Fruit fly (Drosophila melanogaster) whole organism, wandering third instar larva: ENCODE measurements around the gene Pex3.

Experiments
- Abd-B ChIP-seq: fragments of >200 bp; optimal IDR thresholded peaks from 2 replicates; lab custom pipeline; 2017; ENCODE audit warnings: missing biosample characterization, missing genetic modification characterization
- CG32264 ChIP-seq: fragments of 200-800 bp; sonication (Bioruptor generic); optimal IDR thresholded peaks from 2 replicates; lab custom pipeline; 2016; ENCODE audit warnings: missing biosample characterization, missing genetic modification characterization
- CG9705 ChIP-seq: fragments of 200-800 bp; sonication (Bioruptor generic); optimal IDR thresholded peaks from 2 replicates; lab custom pipeline; 2018; ENCODE audit warnings: missing biosample characterization, mild to moderate bottlenecking, missing genetic modification characterization
- CrebA ChIP-seq: fragments of 200-800 bp; sonication (Bioruptor generic); optimal IDR thresholded peaks from 2 replicates; lab custom pipeline; 2016; ENCODE audit warnings: missing biosample characterization, mild to moderate bottlenecking, missing genetic modification characterization, borderline replicate concordance
- Dfd ChIP-seq: fragments of >200 bp; optimal IDR thresholded peaks from 2 replicates; lab custom pipeline; 2017; ENCODE audit warnings: missing biosample characterization, missing genetic modification characterization
- Dif ChIP-seq: fragments of 200-275, 200-300 bp; sonication (Bioruptor generic); optimal IDR thresholded peaks from 2 replicates; lab custom pipeline; 2018; ENCODE audit warnings: missing biosample characterization, missing genetic modification characterization; ENCODE audit not compliant: partially characterized antibody
- HLH106 ChIP-seq: fragments of 200-800 bp; optimal IDR thresholded peaks from 3 replicates; lab custom pipeline; 2019; ENCODE audit warnings: missing biosample characterization, mild to moderate bottlenecking, missing genetic modification characterization, moderate library complexity
- Hnf4 ChIP-seq: fragments of 200-800 bp; sonication (Bioruptor generic); optimal IDR thresholded peaks from 2 replicates; lab custom pipeline; 2016; ENCODE audit warnings: missing biosample characterization, mild to moderate bottlenecking, missing genetic modification characterization
- Hr78 ChIP-seq: fragments of >200 bp; optimal IDR thresholded peaks from 2 replicates; lab custom pipeline; 2017; ENCODE audit warnings: missing biosample characterization, missing genetic modification characterization
- Hr83 ChIP-seq: fragments of 200-300 bp; sonication (Bioruptor generic); optimal IDR thresholded peaks from 2 replicates; lab custom pipeline; 2016; ENCODE audit warnings: missing biosample characterization, mild to moderate bottlenecking, missing genetic modification characterization, moderate library complexity; ENCODE audit not compliant: poor library complexity, severe bottlenecking
- Jra ChIP-seq: sonication (Bioruptor generic); optimal IDR thresholded peaks from 2 replicates; lab custom pipeline; 2016; ENCODE audit warnings: missing biosample characterization, missing genetic modification characterization
- Mio ChIP-seq: sonication (Bioruptor generic); optimal IDR thresholded peaks from 2 replicates; lab custom pipeline; 2016; ENCODE audit warnings: missing biosample characterization, missing genetic modification characterization
- OdsH ChIP-seq: fragments of 200-800 bp; sonication (Bioruptor generic); optimal IDR thresholded peaks from 2 replicates; lab custom pipeline; 2016; ENCODE audit warnings: missing biosample characterization, mild to moderate bottlenecking, missing genetic modification characterization
- Rel ChIP-seq, 2 experiments: fragments of 200-800 bp; sonication (Bioruptor generic) in 1 of 2; optimal IDR thresholded peaks; 2 replicates in 1 of 2; 3 replicates in 1 of 2; lab custom pipeline; 2016 to 2019; ENCODE audit warnings: mild to moderate bottlenecking in 2 of 2, missing biosample characterization in 2 of 2, missing genetic modification characterization in 2 of 2, moderate library complexity in 1 of 2
- Sp1 ChIP-seq: fragments of 200-800 bp; sonication (Bioruptor generic); optimal IDR thresholded peaks from 3 replicates; lab custom pipeline; 2019; ENCODE audit warnings: missing biosample characterization, mild to moderate bottlenecking, missing genetic modification characterization, moderate library complexity
- Vsx2 ChIP-seq: fragments of 200-300, 225-300 bp; sonication (Bioruptor generic); optimal IDR thresholded peaks from 2 replicates; lab custom pipeline; 2018; ENCODE audit warnings: missing biosample characterization, missing genetic modification characterization; ENCODE audit not compliant: partially characterized antibody
- br ChIP-seq: fragments of 200-800 bp; sonication (Bioruptor generic); optimal IDR thresholded peaks from 2 replicates; lab custom pipeline; 2016; ENCODE audit warnings: missing biosample characterization, missing genetic modification characterization
- brk ChIP-seq: fragments of 200-800 bp; sonication (Bioruptor generic); optimal IDR thresholded peaks from 2 replicates; lab custom pipeline; 2016; ENCODE audit warnings: missing biosample characterization, mild to moderate bottlenecking, missing genetic modification characterization
- dl ChIP-seq, 2 experiments: fragments of 175-275, 200-275 bp in 1 of 2; fragments of 200-275 bp in 1 of 2; sonication (Bioruptor generic); optimal IDR thresholded peaks; lab custom pipeline; 2018; ENCODE audit warnings: mild to moderate bottlenecking in 2 of 2, missing biosample characterization in 2 of 2, missing genetic modification characterization in 2 of 2, moderate library complexity in 2 of 2; ENCODE audit not compliant: partially characterized antibody in 2 of 2, insufficient read depth in 1 of 2
- dmrt93B ChIP-seq: fragments of 200-800 bp; sonication (Bioruptor generic); optimal IDR thresholded peaks from 2 replicates; lab custom pipeline; 2018; ENCODE audit warnings: missing biosample characterization, mild to moderate bottlenecking, missing genetic modification characterization
- dsf ChIP-seq: sonication (Bioruptor generic); optimal IDR thresholded peaks from 2 replicates; lab custom pipeline; 2016; ENCODE audit warnings: missing biosample characterization, missing genetic modification characterization, borderline replicate concordance
- ey ChIP-seq: fragments of 200-800 bp; sonication (Bioruptor generic); optimal IDR thresholded peaks from 2 replicates; lab custom pipeline; 2016; ENCODE audit warnings: missing biosample characterization, missing genetic modification characterization
- foxo ChIP-seq, 2 experiments: fragments of 200-800 bp; sonication (Bioruptor generic); optimal IDR thresholded peaks; 2 replicates in 1 of 2; 3 replicates in 1 of 2; lab custom pipeline; 2016 to 2017; ENCODE audit warnings: missing biosample characterization in 2 of 2, missing genetic modification characterization in 2 of 2
- fru ChIP-seq: fragments of 200-800 bp; sonication (Bioruptor generic); optimal IDR thresholded peaks from 3 replicates; lab custom pipeline; 2016; ENCODE audit warnings: missing biosample characterization, mild to moderate bottlenecking, missing genetic modification characterization
- h ChIP-seq: fragments of 200-800 bp; sonication (Bioruptor generic); optimal IDR thresholded peaks from 3 replicates; lab custom pipeline; 2016; ENCODE audit warnings: missing biosample characterization, mild to moderate bottlenecking, missing genetic modification characterization
- jim ChIP-seq: fragments of 175-275, 200-325 bp; sonication (Bioruptor generic); optimal IDR thresholded peaks from 2 replicates; lab custom pipeline; 2016; ENCODE audit warnings: missing biosample characterization, mild to moderate bottlenecking, missing genetic modification characterization
- lola ChIP-seq: fragments of >200 bp; optimal IDR thresholded peaks from 2 replicates; lab custom pipeline; 2017; ENCODE audit warnings: missing biosample characterization, missing genetic modification characterization
- psq ChIP-seq: fragments of 200-800 bp; sonication (Bioruptor generic); optimal IDR thresholded peaks from 3 replicates; lab custom pipeline; 2017; ENCODE audit warnings: missing biosample characterization, mild to moderate bottlenecking, missing genetic modification characterization, moderate library complexity
- rgr ChIP-seq: fragments of 200-800 bp; sonication (Bioruptor generic); optimal IDR thresholded peaks from 3 replicates; lab custom pipeline; 2016; ENCODE audit warnings: missing biosample characterization, mild to moderate bottlenecking, missing genetic modification characterization
- sage ChIP-seq: fragments of 200-800 bp; sonication (Bioruptor generic); optimal IDR thresholded peaks from 2 replicates; lab custom pipeline; 2016; ENCODE audit warnings: missing biosample characterization, mild to moderate bottlenecking, missing genetic modification characterization
- sv ChIP-seq: fragments of 200-800 bp; sonication (Bioruptor generic); optimal IDR thresholded peaks from 3 replicates; lab custom pipeline; 2016; ENCODE audit warnings: missing biosample characterization, missing genetic modification characterization
- tai ChIP-seq: sonication (Bioruptor generic); optimal IDR thresholded peaks from 2 replicates; lab custom pipeline; 2016; ENCODE audit warnings: missing biosample characterization, missing genetic modification characterization
- usp ChIP-seq: fragments of >200 bp; optimal IDR thresholded peaks from 2 replicates; lab custom pipeline; 2017; ENCODE audit warnings: missing biosample characterization, missing genetic modification characterization
- woc ChIP-seq: sonication (Bioruptor generic); optimal IDR thresholded peaks from 2 replicates; lab custom pipeline; 2016; ENCODE audit warnings: missing biosample characterization, mild to moderate bottlenecking, missing genetic modification characterization

The Pex3 gene

DNA sequence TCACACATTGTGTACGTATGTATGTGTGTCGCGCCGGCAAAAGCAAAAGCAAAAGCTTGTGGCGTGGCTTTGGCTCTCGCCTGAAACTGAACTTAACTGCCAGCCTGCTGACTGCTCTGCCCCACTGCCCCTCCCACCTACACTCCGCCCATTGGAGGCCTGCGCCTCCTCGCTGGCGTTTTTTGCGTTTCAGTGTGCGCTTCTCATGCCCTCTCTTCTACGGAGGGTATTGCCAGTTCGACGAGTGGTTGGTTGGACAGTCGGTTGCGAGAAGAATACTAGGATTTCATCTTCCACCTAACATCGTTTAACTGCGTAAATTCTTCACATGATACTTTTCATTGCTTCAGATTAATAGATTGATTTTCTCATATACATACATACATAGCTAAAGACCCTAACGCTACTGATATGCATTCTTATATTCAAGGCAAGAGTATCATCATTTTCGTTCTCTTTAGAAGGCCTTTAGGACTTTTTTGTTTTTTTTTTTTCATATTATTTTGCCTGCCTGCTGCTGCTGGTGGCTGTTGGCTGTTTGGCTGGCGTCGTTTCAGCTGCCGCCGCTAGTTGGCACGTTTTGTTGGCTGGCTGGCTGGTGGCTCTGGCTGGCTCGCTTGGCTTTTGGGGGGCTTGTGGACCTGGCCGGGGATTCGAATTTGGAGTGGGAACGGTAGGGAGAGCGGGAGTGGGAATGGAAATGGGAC is 39.2 kb upstream of the Pex3 start:
- TF ChIP-seq h (GFP tag; lab: Kevin White, UChicago) (peak; percentile 91), jim (GFP tag; lab: Kevin White, UChicago) (no peak), CG32264 (peak; percentile 88), dl (GFP tag; optimal IDR thresholded peaks at IDR 0.05; lab: Kevin White, UChicago; ENCODE audit: insufficient read depth in 1 of 2, partially characterized antibody in 2 of 2) (peak in 1 of 2 experiments; percentile 10), rgr (GFP tag; lab: Kevin White, UChicago) (peak; percentile 87), sv (GFP tag; lab: Kevin White, UChicago) (no peak), woc (GFP tag; lab: Kevin White, UChicago) (peak; percentile 98), foxo (GFP tag; optimal IDR thresholded peaks at IDR 0.05; lab: Kevin White, UChicago) (peak; percentile 26 to 91), Sp1 (GFP tag; lab: Kevin White, UChicago) (peak; percentile 88), dsf (GFP tag; lab: Kevin White, UChicago) (peak; percentile 54), Jra (GFP tag; lab: Kevin White, UChicago) (peak; percentile 71), dmrt93B (GFP tag; lab: Kevin White, UChicago) (peak; percentile 78), CG9705 (GFP tag; lab: Kevin White, UChicago) (peak; percentile 75), OdsH (peak; percentile 88), usp (no peak), Rel (GFP tag; optimal IDR thresholded peaks at IDR 0.05; lab: Kevin White, UChicago) (no peak), Rel (tag; optimal IDR thresholded peaks at IDR 0.05; lab: Kevin White, UChicago) (no peak), sage (GFP tag; lab: Kevin White, UChicago) (peak; percentile 78), fru (peak; percentile 95), Hr78 (GFP tag; lab: Kevin White, UChicago) (no peak), brk (GFP tag; lab: Kevin White, UChicago) (peak; percentile 88), HLH106 (peak; percentile 91), Mio (GFP tag; lab: Kevin White, UChicago) (peak; percentile 34), br (peak; percentile 93), Abd-B (GFP tag; lab: Kevin White, UChicago) (no peak), Hr83 (GFP tag; lab: Kevin White, UChicago) (peak; percentile 54), lola (no peak), tai (GFP tag; lab: Kevin White, UChicago) (peak; percentile 86), ey (peak; percentile 94), Dfd (GFP tag; lab: Kevin White, UChicago) (no peak), CrebA (GFP tag; lab: Kevin White, UChicago) (no peak), psq (GFP tag; lab: Kevin White, UChicago) (peak; percentile 76), Hnf4 (GFP tag; lab: Kevin White, UChicago) (peak; percentile 73), Dif (peak; percentile 37)

DNA sequence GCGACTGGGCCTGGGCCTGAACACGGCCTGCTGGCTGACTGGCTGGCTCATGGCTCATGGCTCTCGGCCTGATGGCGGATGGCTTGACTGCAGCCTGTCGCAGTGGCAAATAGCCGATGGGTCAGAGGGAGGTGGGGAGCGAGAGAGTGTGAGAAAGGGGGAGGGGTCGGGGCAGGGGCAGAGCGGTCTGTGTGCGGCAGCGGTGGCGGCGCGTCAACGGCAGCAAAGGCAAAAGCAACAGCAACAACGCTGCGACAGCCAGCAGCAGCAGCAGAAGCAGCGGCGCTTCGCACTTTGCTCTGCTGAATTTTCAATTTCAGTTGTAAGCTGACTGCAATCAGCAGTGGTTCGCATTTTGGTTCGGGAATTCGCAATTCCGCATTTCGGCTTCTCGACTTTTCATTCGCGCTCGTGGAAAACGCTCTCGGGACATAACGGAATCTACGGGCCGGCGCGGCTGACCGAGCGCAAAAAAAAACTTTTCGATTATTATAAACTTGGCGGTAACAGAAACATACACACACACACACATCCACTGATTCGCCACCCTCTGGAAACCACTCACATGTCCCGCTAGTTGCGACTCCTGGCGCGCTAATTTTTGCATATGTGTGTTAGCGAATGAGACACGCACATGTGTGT is 38.5 kb upstream of the Pex3 start, which contains the start of gene CG45071:
CG45071 (plus strand) TSS at position 317 of the 642 bp plus-strand sequence.
- TF ChIP-seq h (GFP tag; lab: Kevin White, UChicago) (no peak), OdsH (no peak), Dif (no peak), lola (no peak), sage (GFP tag; lab: Kevin White, UChicago) (no peak), Vsx2 (no peak), Hnf4 (GFP tag; lab: Kevin White, UChicago) (no peak), fru (no peak), CrebA (GFP tag; lab: Kevin White, UChicago) (no peak), psq (GFP tag; lab: Kevin White, UChicago) (no peak), Rel (GFP tag; optimal IDR thresholded peaks at IDR 0.05; lab: Kevin White, UChicago) (no peak), Rel (tag; optimal IDR thresholded peaks at IDR 0.05; lab: Kevin White, UChicago) (no peak), jim (GFP tag; lab: Kevin White, UChicago) (no peak), Jra (GFP tag; lab: Kevin White, UChicago) (no peak), rgr (GFP tag; lab: Kevin White, UChicago) (no peak)
